Worm (Caenorhabditis elegans) whole organism, L4/young adult: ENCODE measurements around the gene lst-2.

Experiments
- W03F9.2 ChIP-seq: fragments of 150-350 bp; optimal IDR thresholded peaks from 2 replicates; lab custom pipeline; 2014; ENCODE audit warnings: missing biosample characterization, missing genetic modification characterization
- dao-5 ChIP-seq: sonication (generic microtip); optimal IDR thresholded peaks from 2 replicates; lab custom pipeline; 2016; ENCODE audit warnings: missing genotype, missing genetic modification characterization, moderate library complexity, missing compliant biosample characterization
- him-1 ChIP-seq: sonication (generic microtip); optimal IDR thresholded peaks from 2 replicates; lab custom pipeline; 2016; ENCODE audit warnings: missing genotype, missing genetic modification reagents, missing genetic modification characterization, missing compliant biosample characterization

ce11 chrX:4426496-4426895, 43.3 kb upstream of the lst-2 start:
- TF ChIP-seq dao-5 (no peak), W03F9.2 (no peak), him-1 (tag; lab: Kevin White, UChicago) (no peak)
